Worm (Caenorhabditis elegans) whole organism, L1 larva: Measurements from ENCODE around the gene srt-32.
A peak's percentile ranks its signal among the peaks of the same experiment; 100 is the strongest.

ENCODE experiments used
- C04F5.9 ChIP-seq: sonication (generic microtip); optimal IDR thresholded peaks from 2 replicates; lab custom pipeline; 2016; ENCODE audit warnings: missing genetic modification characterization, missing compliant biosample characterization
- C16A3.4 ChIP-seq: fragments of 150-350 bp; optimal IDR thresholded peaks from 2 replicates; lab custom pipeline; 2014; ENCODE audit warnings: missing biosample characterization, missing genetic modification characterization
- Y116A8C.19 ChIP-seq: sonication (generic microtip); optimal IDR thresholded peaks from 2 replicates; lab custom pipeline; 2016; ENCODE audit warnings: missing compliant biosample characterization, missing genetic modification characterization, borderline replicate concordance
- aha-1 ChIP-seq: fragments of 150-350 bp; optimal IDR thresholded peaks from 2 replicates; lab custom pipeline; 2014; ENCODE audit warnings: missing biosample characterization, missing genetic modification characterization
- alr-1 ChIP-seq: fragments of 200-800 bp; sonication (Bioruptor generic); optimal IDR thresholded peaks from 2 replicates; lab custom pipeline; 2018; ENCODE audit warnings: borderline replicate concordance, mild to moderate bottlenecking, missing genetic modification characterization, missing compliant biosample characterization
- aly-2 ChIP-seq: fragments of 150-350 bp; optimal IDR thresholded peaks from 2 replicates; lab custom pipeline; 2014; ENCODE audit warnings: missing biosample characterization, missing genetic modification characterization
- ama-1 ChIP-seq: fragments of 150-350 bp; optimal IDR thresholded peaks from 2 replicates; lab custom pipeline; 2014
- blmp-1 ChIP-seq: fragments of 150-350 bp; optimal IDR thresholded peaks from 2 replicates; lab custom pipeline; 2014; ENCODE audit warnings: missing biosample characterization, missing genetic modification characterization
- ceh-63 ChIP-seq: fragments of 200-800 bp; sonication (Bioruptor generic); optimal IDR thresholded peaks from 2 replicates; lab custom pipeline; 2018; ENCODE audit warnings: mild to moderate bottlenecking, missing genetic modification characterization, missing compliant biosample characterization
- ceh-82 ChIP-seq, 3 experiments: fragments of 150-350 bp in 1 of 3; sonication (generic microtip) in 2 of 3; optimal IDR thresholded peaks; 2 replicates each; lab custom pipeline; 2014 to 2017; ENCODE audit warnings: missing biosample characterization in 3 of 3, missing genetic modification characterization in 3 of 3
- dsc-1 ChIP-seq: sonication (generic microtip); optimal IDR thresholded peaks from 2 replicates; lab custom pipeline; 2016; ENCODE audit warnings: mild to moderate bottlenecking, missing genetic modification characterization, missing compliant biosample characterization
- efl-1 ChIP-seq, 4 experiments: fragments of 150-350 bp; optimal IDR thresholded peaks in 3 of 4; peaks in 1 of 4; 1 replicate in 1 of 4; 2 replicates in 3 of 4; lab custom pipeline; 2014; ENCODE audit warnings: missing biosample characterization in 2 of 4, missing genetic modification characterization in 2 of 4, missing genetic modification reagents in 2 of 4
- efl-3 ChIP-seq: fragments of 200-800 bp; sonication (Bioruptor generic); optimal IDR thresholded peaks from 2 replicates; lab custom pipeline; 2018; ENCODE audit warnings: mild to moderate bottlenecking, missing genetic modification characterization, missing compliant biosample characterization
- elt-2 ChIP-seq: sonication (generic microtip); optimal IDR thresholded peaks from 2 replicates; lab custom pipeline; 2016; ENCODE audit warnings: missing genetic modification characterization, mild to moderate bottlenecking, inconsistent platforms, missing compliant biosample characterization, missing genetic modification reagents
- elt-3 ChIP-seq, 6 experiments: fragments of 150-350 bp in 1 of 6; sonication (generic microtip); optimal IDR thresholded peaks; 2 replicates each; lab custom pipeline; 2017 to 2018; ENCODE audit warnings: missing biosample characterization in 6 of 6, missing genetic modification characterization in 6 of 6, inconsistent platforms in 1 of 6
- ets-5 ChIP-seq: fragments of 200-800 bp; sonication (Bioruptor generic); IDR thresholded peaks from 2 replicates; pipeline ENCODE4 v1.3.6; 2022; ENCODE audit warnings: missing genetic modification characterization, missing compliant biosample characterization
- grh-1 ChIP-seq: fragments of 200-800 bp; sonication (Bioruptor generic); IDR thresholded peaks from 2 replicates; pipeline ENCODE4 v1.3.6; 2022; ENCODE audit warnings: missing genetic modification reagents, missing genetic modification characterization, missing compliant biosample characterization
- hlh-17 ChIP-seq: fragments of 200-800 bp; sonication (Bioruptor generic); optimal IDR thresholded peaks from 2 replicates; lab custom pipeline; 2018; ENCODE audit warnings: missing genetic modification characterization, mild to moderate bottlenecking, missing compliant biosample characterization, moderate library complexity, borderline replicate concordance
- hpl-2 ChIP-seq: fragments of 150-350 bp; optimal IDR thresholded peaks from 2 replicates; lab custom pipeline; 2014; ENCODE audit warnings: missing biosample characterization, missing genetic modification reagents, missing genetic modification characterization
- lin-13 ChIP-seq: fragments of 150-350 bp; optimal IDR thresholded peaks from 2 replicates; lab custom pipeline; 2014; ENCODE audit warnings: missing biosample characterization, missing genetic modification reagents, missing genetic modification characterization
- lin-14 ChIP-seq: fragments of 200-800 bp; sonication (Bioruptor generic); optimal IDR thresholded peaks from 2 replicates; lab custom pipeline; 2018; ENCODE audit warnings: mild to moderate bottlenecking, missing genetic modification characterization, moderate library complexity, missing compliant biosample characterization
- lin-35 ChIP-seq, 2 experiments: fragments of 150-350 bp; optimal IDR thresholded peaks; 2 replicates each; lab custom pipeline; 2014; ENCODE audit warnings: missing biosample characterization in 2 of 2, missing genetic modification characterization in 2 of 2, missing genetic modification reagents in 2 of 2
- lir-3 ChIP-seq: sonication (generic microtip); optimal IDR thresholded peaks from 2 replicates; lab custom pipeline; 2016; ENCODE audit warnings: mild to moderate bottlenecking, missing genetic modification characterization, moderate library complexity, missing compliant biosample characterization; ENCODE audit not compliant: poor library complexity
- lsy-2 ChIP-seq, 2 experiments: fragments of 150-350 bp; optimal IDR thresholded peaks; 2 replicates each; lab custom pipeline; 2014; ENCODE audit warnings: missing biosample characterization in 2 of 2, missing genetic modification characterization in 2 of 2
- mab-9 ChIP-seq: fragments of 200-800 bp; sonication (Bioruptor generic); IDR thresholded peaks from 2 replicates; pipeline ENCODE4 v1.3.6; 2022; ENCODE audit warnings: missing genetic modification reagents, missing genetic modification characterization, missing compliant biosample characterization
- nhr-19 ChIP-seq: fragments of 200-800 bp; sonication (Bioruptor generic); conservative IDR thresholded peaks from 2 replicates; pipeline ENCODE4 v1.3.6; 2022; ENCODE audit warnings: missing genetic modification characterization, missing compliant biosample characterization
- nhr-237 ChIP-seq: fragments of 150-350 bp; optimal IDR thresholded peaks from 2 replicates; lab custom pipeline; 2014; ENCODE audit warnings: missing biosample characterization, missing genetic modification characterization
- nhr-28 ChIP-seq: fragments of 150-350 bp; optimal IDR thresholded peaks from 2 replicates; lab custom pipeline; 2014; ENCODE audit warnings: missing biosample characterization, missing genetic modification characterization
- nhr-47 ChIP-seq: sonication (generic microtip); optimal IDR thresholded peaks from 2 replicates; lab custom pipeline; 2016; ENCODE audit warnings: mild to moderate bottlenecking, missing genetic modification characterization, moderate library complexity, missing compliant biosample characterization
- nhr-76 ChIP-seq: sonication (generic microtip); optimal IDR thresholded peaks from 2 replicates; lab custom pipeline; 2017; ENCODE audit warnings: missing biosample characterization, missing genetic modification characterization
- nhr-85 ChIP-seq: sonication (generic microtip); peaks from one replicate; lab custom pipeline; 2016; ENCODE audit warnings: missing genetic modification characterization, inconsistent platforms, missing compliant biosample characterization
- pag-3 ChIP-seq: sonication (generic microtip); optimal IDR thresholded peaks from 2 replicates; lab custom pipeline; 2017; ENCODE audit warnings: missing genetic modification characterization, mild to moderate bottlenecking, missing compliant biosample characterization, antibody characterized with exemption, borderline replicate concordance; ENCODE audit not compliant: insufficient read depth
- snpc-4 ChIP-seq: fragments of 150-350 bp; optimal IDR thresholded peaks from 2 replicates; lab custom pipeline; 2014; ENCODE audit warnings: missing biosample characterization, missing genetic modification characterization
- snu-23 ChIP-seq: sonication (generic microtip); optimal IDR thresholded peaks from 2 replicates; lab custom pipeline; 2016; ENCODE audit warnings: missing genetic modification characterization, missing compliant biosample characterization
- sup-37 ChIP-seq: fragments of 200-800 bp; sonication (Bioruptor generic); optimal IDR thresholded peaks from 2 replicates; lab custom pipeline; 2018; ENCODE audit warnings: mild to moderate bottlenecking, missing genetic modification characterization, missing compliant biosample characterization
- swsn-7 ChIP-seq: sonication (generic microtip); optimal IDR thresholded peaks from 2 replicates; lab custom pipeline; 2016; ENCODE audit warnings: missing genetic modification characterization, missing compliant biosample characterization
- tbx-2 ChIP-seq: sonication (generic microtip); optimal IDR thresholded peaks from 2 replicates; lab custom pipeline; 2016; ENCODE audit warnings: missing genetic modification characterization, missing compliant biosample characterization
- unc-130 ChIP-seq: fragments of 150-350 bp; optimal IDR thresholded peaks from 2 replicates; lab custom pipeline; 2017; ENCODE audit warnings: missing biosample characterization, missing genetic modification characterization, inconsistent platforms
- unc-86 ChIP-seq: sonication (generic microtip); optimal IDR thresholded peaks from 2 replicates; lab custom pipeline; 2016; ENCODE audit warnings: missing genetic modification characterization, missing compliant biosample characterization
- vab-15 ChIP-seq: sonication (generic microtip); optimal IDR thresholded peaks from 2 replicates; lab custom pipeline; 2017; ENCODE audit warnings: missing genotype, mild to moderate bottlenecking, missing genetic modification characterization, missing compliant biosample characterization
- xbp-1 ChIP-seq: sonication (generic microtip); optimal IDR thresholded peaks from 2 replicates; lab custom pipeline; 2016; ENCODE audit warnings: missing genetic modification characterization, missing compliant biosample characterization
- zag-1 ChIP-seq: fragments of 150-350 bp; optimal IDR thresholded peaks from 2 replicates; lab custom pipeline; 2014; ENCODE audit warnings: missing biosample characterization, missing genetic modification characterization

The srt-32 gene

DNA sequence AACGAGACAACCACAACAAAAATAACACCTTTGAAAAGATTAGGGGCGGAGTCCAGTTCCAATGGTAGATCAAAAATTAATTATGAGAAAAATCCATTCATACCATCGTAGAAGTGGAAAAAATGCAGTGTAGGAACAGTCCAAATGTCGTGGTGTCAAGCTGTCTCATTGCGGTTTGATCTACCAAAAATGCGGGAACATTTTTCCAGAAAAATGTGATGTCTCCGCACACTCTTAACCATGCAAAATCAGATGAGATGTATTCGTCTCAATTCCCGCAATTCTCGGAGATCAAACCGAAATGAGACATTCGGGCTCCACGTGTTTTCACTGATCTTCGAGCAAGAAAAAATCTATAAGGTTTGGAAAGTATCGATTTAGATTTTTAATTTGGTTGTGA, 34.7 kb downstream of the srt-32 start:
- TF ChIP-seq unc-130 (tag; lab: Kevin White, UChicago), result no peak

ce11 chrV:14594943-14595342, 35.5 kb downstream of the srt-32 start:
- TF ChIP-seq lin-14 (GFP tag; lab: Kevin White, UChicago) (no peak), ets-5 (GFP tag; lab: Robert Waterston, UW) (no peak), lir-3 (no peak), unc-86 (tag; lab: Kevin White, UChicago) (no peak)

DNA sequence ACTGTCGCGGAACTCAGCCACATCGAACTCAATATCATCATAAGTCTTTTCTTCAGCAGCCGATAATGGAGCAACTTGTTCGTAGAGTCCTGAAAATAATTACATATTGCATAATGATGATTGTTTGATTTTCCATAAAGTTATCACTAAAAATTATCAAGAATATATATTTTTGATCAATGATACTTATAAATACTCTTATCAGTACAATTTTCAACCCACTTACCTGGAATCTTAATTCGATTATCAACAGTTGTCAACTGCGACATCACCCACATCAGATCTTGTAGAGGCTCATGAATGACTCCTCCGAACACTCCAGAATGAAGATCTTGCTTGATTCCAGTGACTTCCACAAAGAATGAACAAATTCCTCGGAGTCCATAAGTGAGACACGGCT, 36.6 kb downstream of the srt-32 start:
- TF ChIP-seq aha-1 (tag; lab: Kevin White, UChicago) (no peak), elt-2 (peak; percentile 44), nhr-85 (tag; lab: Kevin White, UChicago) (no peak)

DNA sequence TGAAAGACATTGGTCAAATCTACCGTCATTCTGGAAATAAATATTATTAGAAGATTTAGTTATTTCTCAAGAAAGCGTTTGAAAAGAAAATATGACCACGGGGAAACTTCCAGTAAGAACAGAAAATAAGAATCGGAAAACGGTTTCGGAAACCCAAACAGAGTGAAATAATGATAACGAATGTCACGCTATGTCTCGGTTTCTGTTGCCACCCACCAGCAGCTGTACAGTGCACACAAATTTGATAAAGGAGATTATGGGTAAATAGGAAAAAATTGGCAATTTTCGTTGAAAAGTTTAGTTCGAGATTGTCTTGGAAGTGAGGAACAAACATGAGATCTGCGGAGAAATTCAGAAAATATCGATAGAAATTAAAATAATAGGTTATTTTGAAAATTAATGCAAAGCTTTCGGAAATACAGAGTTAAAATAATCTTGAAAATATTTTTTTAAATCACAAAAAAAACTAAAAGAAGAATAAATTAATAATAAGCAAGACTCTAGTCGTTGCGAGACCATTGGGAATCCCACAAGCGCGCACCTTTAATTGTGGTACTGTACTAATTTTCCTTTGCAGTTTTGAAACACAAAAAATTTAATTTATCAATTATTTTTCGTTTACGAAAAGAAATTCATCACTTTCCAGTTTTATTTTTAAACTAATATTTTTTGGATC, 37.7 kb downstream of the srt-32 start, which contains the start of gene pes-9:
pes-9 (minus strand) TSS at position 30 of the 676 bp plus-strand sequence.
- TF ChIP-seq pag-3 (tag; lab: Kevin White, UChicago), result no peak
- peak in 1 of 2 experiments; percentile 4 for TF ChIP-seq lin-35 (GFP tag; optimal IDR thresholded peaks at IDR 0.05; lab: Kevin White, UChicago)
- TF ChIP-seq nhr-76 (tag; lab: Kevin White, UChicago), result no peak
- peak; percentile 42 for TF ChIP-seq elt-2
- TF ChIP-seq efl-1 (optimal IDR thresholded peaks at IDR 0.05; lab: Kevin White, UChicago), result no peak
- peak in 1 of 2 experiments; percentile 9 for TF ChIP-seq efl-1 (GFP tag; optimal IDR thresholded peaks at IDR 0.05 in 1 of 2; lab: Kevin White, UChicago)
- TF ChIP-seq, all 84 proteins: peak for 3

ce11 chrV:14597681-14598184, 38.3 kb downstream of the srt-32 start, which contains the start of gene R11H6.2:
Gene R11H6.2 (plus strand): TSS chrV:14598006.
- no peak for TF ChIP-seq elt-3 (tag; optimal IDR thresholded peaks at IDR 0.05; lab: Kevin White, UChicago)
- no peak for TF ChIP-seq snu-23 (GFP tag; lab: Kevin White, UChicago)
- no peak for TF ChIP-seq snpc-4 (tag; lab: Kevin White, UChicago)
- no peak for TF ChIP-seq ceh-63 (GFP tag; lab: Kevin White, UChicago)
- TF ChIP-seq dsc-1 (tag; lab: Kevin White, UChicago), result no peak
- TF ChIP-seq efl-3, result no peak
- no peak for TF ChIP-seq unc-86 (tag; lab: Kevin White, UChicago)
- TF ChIP-seq zag-1 (tag; lab: Kevin White, UChicago), result no peak
- TF ChIP-seq alr-1 (tag; lab: Kevin White, UChicago), result no peak
- no peak for TF ChIP-seq grh-1 (GFP tag; lab: Robert Waterston, UW)
- no peak for TF ChIP-seq hlh-17 (GFP tag; lab: Kevin White, UChicago)
- TF ChIP-seq unc-130 (tag; lab: Kevin White, UChicago), result no peak
- no peak for TF ChIP-seq sup-37 (GFP tag; lab: Kevin White, UChicago)
- peak; percentile 3 for TF ChIP-seq C16A3.4 (tag; lab: Kevin White, UChicago)
- TF ChIP-seq Y116A8C.19, result no peak
- no peak for TF ChIP-seq C04F5.9 (tag; lab: Kevin White, UChicago)
- no peak for TF ChIP-seq lir-3
- no peak for TF ChIP-seq aha-1 (tag; lab: Kevin White, UChicago)
- TF ChIP-seq lsy-2 (tag; optimal IDR thresholded peaks at IDR 0.05; lab: Kevin White, UChicago), result peak in 1 of 2 experiments; percentile 57
- TF ChIP-seq nhr-237 (tag; lab: Kevin White, UChicago), result no peak
- TF ChIP-seq mab-9 (GFP tag; lab: Robert Waterston, UW), result no peak
- no peak for TF ChIP-seq ama-1 (lab: Kevin White, UChicago)
- no peak for TF ChIP-seq nhr-47 (tag; lab: Kevin White, UChicago)
- TF ChIP-seq hpl-2, result no peak
- TF ChIP-seq swsn-7 (tag; lab: Kevin White, UChicago), result no peak
- peak; percentile 1 for TF ChIP-seq blmp-1 (tag; lab: Kevin White, UChicago)
- no peak for TF ChIP-seq xbp-1
- TF ChIP-seq ceh-82 (tag; optimal IDR thresholded peaks at IDR 0.05; lab: Kevin White, UChicago), result no peak
- TF ChIP-seq nhr-19 (GFP tag; lab: Robert Waterston, UW), result no peak
- TF ChIP-seq tbx-2 (tag; lab: Kevin White, UChicago), result no peak
- no peak for TF ChIP-seq vab-15
- TF ChIP-seq ets-5 (GFP tag; lab: Robert Waterston, UW), result no peak
- no peak for TF ChIP-seq lin-13 (GFP tag; lab: Kevin White, UChicago)
- TF ChIP-seq aly-2 (tag; lab: Kevin White, UChicago), result no peak
- TF ChIP-seq nhr-28, result no peak
